Worm (Caenorhabditis elegans) whole organism, L4/young adult: Measurements from ENCODE around the gene F49E11.2.

ENCODE experiments used
- W03F9.2 ChIP-seq: fragments of 150-350 bp; optimal IDR thresholded peaks from 2 replicates; lab custom pipeline; 2014; ENCODE audit warnings: missing biosample characterization, missing genetic modification characterization
- dao-5 ChIP-seq: sonication (generic microtip); optimal IDR thresholded peaks from 2 replicates; lab custom pipeline; 2016; ENCODE audit warnings: missing genotype, missing genetic modification characterization, moderate library complexity, missing compliant biosample characterization
- him-1 ChIP-seq: sonication (generic microtip); optimal IDR thresholded peaks from 2 replicates; lab custom pipeline; 2016; ENCODE audit warnings: missing genotype, missing genetic modification reagents, missing genetic modification characterization, missing compliant biosample characterization

- no peak for TF ChIP-seq dao-5 (tag; lab: Kevin White, UChicago)
- TF ChIP-seq him-1 (tag; lab: Kevin White, UChicago): no peak
- no peak for TF ChIP-seq W03F9.2 (tag; lab: Kevin White, UChicago)
Observed at ce11 chrIV:13085675-13086074, 46.9 kb upstream of the F49E11.2 start.
